Worm (Caenorhabditis elegans): Measurements from ENCODE around the gene ZK643.6.

ce11 chrIII:8949147-8949546 lies 11.4 kb downstream of the ZK643.6 start:
- TF ChIP-seq tbx-11 (GFP tag; IDR thresholded peaks at IDR 0.05) (no peak), aly-1 (tag; optimal IDR thresholded peaks at IDR 0.05) (no peak), flt-1 (GFP tag; IDR thresholded peaks at IDR 0.05) (no peak), tbx-37 (GFP tag; conservative IDR thresholded peaks at IDR 0.05) (no peak), ama-1 (optimal IDR thresholded peaks at IDR 0.05) (no peak), hmg-4 (GFP tag; optimal IDR thresholded peaks at IDR 0.05) (no peak), B0310.2 (tag; optimal IDR thresholded peaks at IDR 0.05) (no peak), hnd-1 (tag; optimal IDR thresholded peaks at IDR 0.05) (no peak), tra-4 (tag; optimal IDR thresholded peaks at IDR 0.05) (no peak)
